Fruit fly (Drosophila melanogaster) whole organism, embryonic: ENCODE results near the gene RpS25.

Source experiments
- Atf-2 ChIP-seq: fragments of 200-800 bp; sonication (Bioruptor generic); optimal IDR thresholded peaks from 2 replicates; lab custom pipeline; 2016; ENCODE audit warnings: missing biosample characterization, missing genetic modification characterization
- Atf3 ChIP-seq: fragments of 200-800 bp; sonication (Bioruptor generic); optimal IDR thresholded peaks from 3 replicates; lab custom pipeline; 2016; ENCODE audit warnings: missing biosample characterization, missing genetic modification characterization
- Bteb2 ChIP-seq: fragments of 200-800 bp; sonication (Bioruptor generic); optimal IDR thresholded peaks from 2 replicates; lab custom pipeline; 2016; ENCODE audit warnings: missing biosample characterization, missing genetic modification characterization
- CG10267 ChIP-seq: fragments of 200-800 bp; sonication (Bioruptor generic); optimal IDR thresholded peaks from 2 replicates; lab custom pipeline; 2018; ENCODE audit warnings: missing biosample characterization, mild to moderate bottlenecking, missing genetic modification characterization, moderate library complexity
- CG10462 ChIP-seq: fragments of 200-800 bp; sonication (Bioruptor generic); optimal IDR thresholded peaks from 2 replicates; lab custom pipeline; 2016; ENCODE audit warnings: missing biosample characterization, missing genetic modification characterization
- CG10979 ChIP-seq: fragments of 200-800 bp; sonication (Bioruptor generic); optimal IDR thresholded peaks from 2 replicates; lab custom pipeline; 2018; ENCODE audit warnings: missing biosample characterization, mild to moderate bottlenecking, missing genetic modification characterization, moderate library complexity
- CG11093 ChIP-seq: fragments of 200-800 bp; sonication (Bioruptor generic); IDR thresholded peaks from 3 replicates; pipeline ENCODE4 v1.3.6; 2022; ENCODE audit warnings: missing biosample characterization, missing genetic modification characterization
- CG12299 ChIP-seq: fragments of 200-800 bp; sonication (Bioruptor generic); optimal IDR thresholded peaks from 2 replicates; lab custom pipeline; 2018; ENCODE audit warnings: missing biosample characterization, mild to moderate bottlenecking, missing genetic modification characterization
- CG2129 ChIP-seq: fragments of 200-800 bp; sonication (Bioruptor generic); IDR thresholded peaks from 2 replicates; pipeline ENCODE4 v1.3.6; 2022; ENCODE audit warnings: missing biosample characterization, missing genetic modification characterization; ENCODE audit not compliant: partially characterized antibody
- CG2202 ChIP-seq: fragments of 200-800 bp; sonication (Bioruptor generic); optimal IDR thresholded peaks from 2 replicates; lab custom pipeline; 2018; ENCODE audit warnings: missing biosample characterization, mild to moderate bottlenecking, missing genetic modification characterization
- CG30020 ChIP-seq: fragments of 200-800 bp; optimal IDR thresholded peaks from 2 replicates; lab custom pipeline; 2019; ENCODE audit warnings: missing biosample characterization, mild to moderate bottlenecking, missing genetic modification characterization, moderate library complexity
- CG3847 ChIP-seq: fragments of 200-800 bp; sonication (Bioruptor generic); IDR thresholded peaks from 2 replicates; pipeline ENCODE4 v1.3.6; 2022; ENCODE audit warnings: missing biosample characterization, missing genetic modification characterization
- CG7745 ChIP-seq: fragments of 200-800 bp; sonication (Bioruptor generic); optimal IDR thresholded peaks from 2 replicates; lab custom pipeline; 2018; ENCODE audit warnings: missing biosample characterization, mild to moderate bottlenecking, missing genetic modification characterization, moderate library complexity
- CG8359 ChIP-seq: fragments of 200-800 bp; sonication (Bioruptor generic); optimal IDR thresholded peaks from 2 replicates; lab custom pipeline; 2017; ENCODE audit warnings: missing biosample characterization, mild to moderate bottlenecking, missing genetic modification characterization, borderline replicate concordance
- CG9609 ChIP-seq: fragments of 200-800 bp; sonication (Bioruptor generic); optimal IDR thresholded peaks from 3 replicates; lab custom pipeline; 2016; ENCODE audit warnings: missing biosample characterization, missing genetic modification characterization
- CG9932 ChIP-seq: fragments of 200-800 bp; sonication (Bioruptor generic); IDR thresholded peaks from 2 replicates; pipeline ENCODE4 v1.3.6; 2022; ENCODE audit warnings: missing biosample characterization, missing genetic modification characterization
- D19A ChIP-seq: fragments of 200-800 bp; optimal IDR thresholded peaks from 3 replicates; lab custom pipeline; 2019; ENCODE audit warnings: missing biosample characterization, mild to moderate bottlenecking, missing genetic modification characterization, moderate library complexity
- ERR ChIP-seq: fragments of 200-800 bp; sonication (Bioruptor generic); optimal IDR thresholded peaks from 2 replicates; lab custom pipeline; 2016; ENCODE audit warnings: missing biosample characterization, missing genetic modification characterization
- Fer1 ChIP-seq: fragments of 200-800 bp; sonication (Bioruptor generic); optimal IDR thresholded peaks from 2 replicates; lab custom pipeline; 2017; ENCODE audit warnings: missing biosample characterization, mild to moderate bottlenecking, missing genetic modification characterization
- Fer2 ChIP-seq: fragments of 200-800 bp; sonication (Bioruptor generic); optimal IDR thresholded peaks from 2 replicates; lab custom pipeline; 2018; ENCODE audit warnings: missing biosample characterization, mild to moderate bottlenecking, missing genetic modification characterization, moderate library complexity
- H15 ChIP-seq: fragments of 200-800 bp; sonication (Bioruptor generic); IDR thresholded peaks from 3 replicates; pipeline ENCODE4 v1.3.6; 2022; ENCODE audit warnings: missing biosample characterization, missing genetic modification characterization
- HLHmδ ChIP-seq: fragments of 200-800 bp; sonication (Bioruptor generic); optimal IDR thresholded peaks from 2 replicates; lab custom pipeline; 2018; ENCODE audit warnings: missing biosample characterization, mild to moderate bottlenecking, missing genetic modification characterization, moderate library complexity
- Hmx ChIP-seq: fragments of 200-800 bp; sonication (Bioruptor generic); optimal IDR thresholded peaks from 2 replicates; lab custom pipeline; 2016; ENCODE audit warnings: missing biosample characterization, missing genetic modification characterization
- Mrtf ChIP-seq: fragments of 200-800 bp; sonication (Bioruptor generic); IDR thresholded peaks from 3 replicates; pipeline ENCODE4 v1.3.6; 2022; ENCODE audit warnings: missing biosample characterization, missing genetic modification characterization
- NK7.1 ChIP-seq: fragments of 200-800 bp; sonication (Bioruptor generic); optimal IDR thresholded peaks from 3 replicates; lab custom pipeline; 2016; ENCODE audit warnings: missing biosample characterization, missing genetic modification characterization
- Neu2 ChIP-seq: fragments of 200-800 bp; sonication (Bioruptor generic); optimal IDR thresholded peaks from 3 replicates; lab custom pipeline; 2016; ENCODE audit warnings: missing biosample characterization, missing genetic modification characterization, borderline replicate concordance
- Ptx1 ChIP-seq: fragments of 200-800 bp; sonication (Bioruptor generic); IDR thresholded peaks from 2 replicates; pipeline ENCODE4 v1.3.6; 2022; ENCODE audit warnings: missing biosample characterization, missing genetic modification characterization
- Sox102F ChIP-seq: fragments of 200-800 bp; sonication (Bioruptor generic); optimal IDR thresholded peaks from 2 replicates; lab custom pipeline; 2018; ENCODE audit warnings: missing biosample characterization, mild to moderate bottlenecking, missing genetic modification characterization, moderate library complexity
- Ssrp ChIP-seq: fragments of 200-800 bp; sonication (Bioruptor generic); optimal IDR thresholded peaks from 2 replicates; lab custom pipeline; 2018; ENCODE audit warnings: missing biosample characterization, mild to moderate bottlenecking, missing genetic modification characterization, moderate library complexity
- ase ChIP-seq: fragments of 200-800 bp; sonication (Bioruptor generic); IDR thresholded peaks from 3 replicates; pipeline ENCODE4 v1.3.6; 2022; ENCODE audit warnings: missing biosample characterization, missing genetic modification characterization
- bigmax ChIP-seq: fragments of 200-800 bp; sonication (Bioruptor generic); optimal IDR thresholded peaks from 2 replicates; lab custom pipeline; 2018; ENCODE audit warnings: missing biosample characterization, mild to moderate bottlenecking, missing genetic modification characterization
- chinmo ChIP-seq: fragments of 200-800 bp; sonication (Bioruptor generic); IDR thresholded peaks from 4 replicates; pipeline ENCODE4 v1.3.6; 2022; ENCODE audit warnings: missing biosample characterization, missing genetic modification characterization; ENCODE audit not compliant: partially characterized antibody
- chn ChIP-seq: fragments of 200-800 bp; sonication (Bioruptor generic); optimal IDR thresholded peaks from 2 replicates; lab custom pipeline; 2016; ENCODE audit warnings: missing biosample characterization, missing genetic modification characterization
- crc ChIP-seq: fragments of 200-800 bp; sonication (Bioruptor generic); optimal IDR thresholded peaks from 2 replicates; lab custom pipeline; 2016; ENCODE audit warnings: missing biosample characterization, missing genetic modification characterization
- dan ChIP-seq: fragments of 200-800 bp; sonication (Bioruptor generic); IDR thresholded peaks from 2 replicates; pipeline ENCODE4 v1.3.6; 2022; ENCODE audit warnings: missing biosample characterization, missing genetic modification characterization
- fd64A ChIP-seq: fragments of 200-800 bp; sonication (Bioruptor generic); optimal IDR thresholded peaks from 3 replicates; lab custom pipeline; 2018; ENCODE audit warnings: missing biosample characterization, mild to moderate bottlenecking, missing genetic modification characterization
- gfzf ChIP-seq: fragments of 200-800 bp; sonication (Bioruptor generic); optimal IDR thresholded peaks from 2 replicates; lab custom pipeline; 2016; ENCODE audit warnings: missing biosample characterization, mild to moderate bottlenecking, missing genetic modification characterization, moderate library complexity
- gt ChIP-seq: fragments of 200-800 bp; sonication (Bioruptor generic); IDR thresholded peaks from 2 replicates; pipeline ENCODE4 v1.3.6; 2022; ENCODE audit warnings: missing biosample characterization, missing genetic modification characterization
- insv ChIP-seq, 2 experiments: fragments of 200-800 bp; sonication (Bioruptor generic); optimal IDR thresholded peaks; 3 replicates each; lab custom pipeline; 2016 to 2018; ENCODE audit warnings: missing biosample characterization in 2 of 2, missing genetic modification characterization in 2 of 2
- nerfin-2 ChIP-seq: fragments of 200-800 bp; sonication (Bioruptor generic); IDR thresholded peaks from 2 replicates; pipeline ENCODE4 v1.3.6; 2022; ENCODE audit warnings: missing biosample characterization, missing genetic modification characterization; ENCODE audit not compliant: partially characterized antibody
- ranshi ChIP-seq: fragments of 200-800 bp; sonication (Bioruptor generic); IDR thresholded peaks from 2 replicates; pipeline ENCODE4 v1.3.6; 2022; ENCODE audit warnings: missing biosample characterization, missing genetic modification characterization
- repo ChIP-seq: fragments of 200-800 bp; sonication (Bioruptor generic); optimal IDR thresholded peaks from 2 replicates; lab custom pipeline; 2016; ENCODE audit warnings: missing biosample characterization, missing genetic modification characterization
- twi ChIP-seq: fragments of 200-800 bp; optimal IDR thresholded peaks from 2 replicates; lab custom pipeline; 2019; ENCODE audit warnings: missing biosample characterization, mild to moderate bottlenecking, missing genetic modification characterization, moderate library complexity
- unpg ChIP-seq: fragments of 200-800 bp; sonication (Bioruptor generic); optimal IDR thresholded peaks from 3 replicates; lab custom pipeline; 2018; ENCODE audit warnings: missing biosample characterization, mild to moderate bottlenecking, missing genetic modification characterization, moderate library complexity
- usp ChIP-seq: fragments of >200 bp; optimal IDR thresholded peaks from 2 replicates; lab custom pipeline; 2017; ENCODE audit warnings: missing biosample characterization, missing genetic modification characterization
- wor ChIP-seq: fragments of 200-800 bp; sonication (Bioruptor generic); IDR thresholded peaks from 2 replicates; pipeline ENCODE4 v1.3.6; 2022; ENCODE audit warnings: missing biosample characterization, missing genetic modification characterization

Gene RpS25

dm6 chr3R:11211291-11212061, 4.6 kb downstream of the RpS25 start (continued):
- TF ChIP-seq usp (GFP tag; lab: Kevin White, UChicago), result no peak
- TF ChIP-seq H15, result peak; percentile 65; the same call in 2 of the 3 replicates
- TF ChIP-seq Fer1 (GFP tag; lab: Kevin White, UChicago), result peak; percentile 63
- no peak for TF ChIP-seq Neu2 (GFP tag; lab: Kevin White, UChicago)
- TF ChIP-seq Sox102F (GFP tag; lab: Kevin White, UChicago), result peak; percentile 75
- TF ChIP-seq CG10267 (tag; lab: Kevin White, UChicago), result peak; percentile 53
- no peak for TF ChIP-seq CG2129 (GFP tag; lab: Robert Waterston, UW)
- peak in 1 of 2 experiments; percentile 17 for TF ChIP-seq insv (GFP tag; optimal IDR thresholded peaks at IDR 0.05; lab: Kevin White, UChicago)
- no peak for TF ChIP-seq nerfin-2
- peak; percentile 68 for TF ChIP-seq ranshi (GFP tag; lab: Robert Waterston, UW)
- peak; percentile 50 for TF ChIP-seq CG10979 (tag; lab: Kevin White, UChicago)
- TF ChIP-seq dan (GFP tag; lab: Robert Waterston, UW), result no peak
- peak; percentile 56 for TF ChIP-seq CG3847 (GFP tag; lab: Robert Waterston, UW)
- TF ChIP-seq CG12299 (tag; lab: Kevin White, UChicago), result peak; percentile 33
- peak; percentile 10 for TF ChIP-seq CG30020
- TF ChIP-seq repo (GFP tag; lab: Kevin White, UChicago), result peak; percentile 51
- TF ChIP-seq ERR (GFP tag; lab: Kevin White, UChicago), result peak; percentile 30
- peak; percentile 83; the same call in 3 of the 4 replicates for TF ChIP-seq chinmo (GFP tag; lab: Robert Waterston, UW)
- peak; percentile 35 for TF ChIP-seq NK7.1 (GFP tag; lab: Kevin White, UChicago)
- TF ChIP-seq gfzf (GFP tag; lab: Kevin White, UChicago), result no peak
- TF ChIP-seq crc (GFP tag; lab: Kevin White, UChicago), result peak; percentile 41
- peak; percentile 57; the same call in 1 of the 3 replicates for TF ChIP-seq CG11093
- peak; percentile 55 for TF ChIP-seq D19A
- TF ChIP-seq bigmax, result peak; percentile 99
- no peak for TF ChIP-seq HLHmδ (GFP tag; lab: Kevin White, UChicago)
- TF ChIP-seq twi, result peak; percentile 6
- TF ChIP-seq Mrtf (GFP tag; lab: Robert Waterston, UW), result peak; percentile 64
- TF ChIP-seq Hmx (GFP tag; lab: Kevin White, UChicago), result no peak
- peak; percentile 62 for TF ChIP-seq Fer2 (tag; lab: Kevin White, UChicago)
- peak; percentile 33; the same call in 1 of the 2 replicates for TF ChIP-seq gt (GFP tag; lab: Robert Waterston, UW)
- no peak for TF ChIP-seq CG10462
- TF ChIP-seq Ptx1 (GFP tag; lab: Robert Waterston, UW), result peak; percentile 81
- peak; percentile 57 for TF ChIP-seq chn
- no peak for TF ChIP-seq fd64A (GFP tag; lab: Kevin White, UChicago)
- peak; percentile 48 for TF ChIP-seq Atf-2
- TF ChIP-seq Bteb2 (GFP tag; lab: Kevin White, UChicago), result peak; percentile 67
- peak; percentile 65 for TF ChIP-seq unpg (GFP tag; lab: Kevin White, UChicago)
- no peak for TF ChIP-seq CG7745 (tag; lab: Kevin White, UChicago)
- peak; percentile 62 for TF ChIP-seq Ssrp (tag; lab: Kevin White, UChicago)
- no peak for TF ChIP-seq CG8359 (GFP tag; lab: Kevin White, UChicago)
- TF ChIP-seq CG9932 (GFP tag; lab: Robert Waterston, UW), result peak; percentile 87
- peak; percentile 62 for TF ChIP-seq CG9609 (GFP tag; lab: Kevin White, UChicago)
- no peak for TF ChIP-seq CG2202 (tag; lab: Kevin White, UChicago)
- TF ChIP-seq wor (GFP tag; lab: Robert Waterston, UW), result peak; percentile 30; the same call in 1 of the 2 replicates
- peak; percentile 74; the same call in 2 of the 3 replicates for TF ChIP-seq ase (GFP tag; lab: Robert Waterston, UW)
- peak; percentile 33 for TF ChIP-seq Atf3 (GFP tag; lab: Kevin White, UChicago)
